Worm (Caenorhabditis elegans) whole organism, L4 larva: ENCODE measurements around the gene hap-1.

Experiments used
- egl-43 ChIP-seq: fragments of 200-800 bp; sonication (Bioruptor generic); IDR thresholded peaks from 2 replicates; pipeline ENCODE4 v1.3.6; 2022; ENCODE audit warnings: missing genetic modification reagents, missing genetic modification characterization, missing compliant biosample characterization
- pqm-1 ChIP-seq: sonication (generic microtip); optimal IDR thresholded peaks from 2 replicates; lab custom pipeline; 2017; ENCODE audit warnings: missing biosample characterization, missing genetic modification characterization

- TF ChIP-seq egl-43 (GFP tag; lab: Robert Waterston, UW) (no peak), pqm-1 (no peak)
Observed at ce11 chrIII:5234312-5234711, 29.4 kb upstream of the hap-1 start, which contains the start of gene mrps-26.
